Worm (Caenorhabditis elegans) whole organism, L4 larva: ENCODE measurements around the gene gly-1.
"Not testable (repeated sequence)": the region's sequence is repeated elsewhere in the genome, so short reads cannot be mapped to it uniquely, and the experiment has no call there.

Experiments used
- F10B5.3 ChIP-seq: sonication (generic microtip); optimal IDR thresholded peaks from 2 replicates; lab custom pipeline; 2016; ENCODE audit warnings: mild to moderate bottlenecking, missing genetic modification characterization, missing compliant biosample characterization
- R02D3.7 ChIP-seq: fragments of 150-350 bp; sonication (generic microtip); optimal IDR thresholded peaks from 3 replicates; lab custom pipeline; 2014; ENCODE audit warnings: missing biosample characterization, missing genetic modification characterization
- T20F7.1 ChIP-seq: fragments of 200-800 bp; sonication (Bioruptor generic); optimal IDR thresholded peaks from 2 replicates; lab custom pipeline; 2018; ENCODE audit warnings: mild to moderate bottlenecking, missing genetic modification characterization, missing compliant biosample characterization
- T26A8.4 ChIP-seq: fragments of 200-800 bp; sonication (Bioruptor generic); IDR thresholded peaks from 2 replicates; pipeline ENCODE4 v1.3.6; 2022; ENCODE audit warnings: missing genetic modification characterization, missing compliant biosample characterization
- Y105C5A.15 ChIP-seq: fragments of 200-800 bp; sonication (Bioruptor generic); IDR thresholded peaks from 2 replicates; pipeline ENCODE4 v1.3.6; 2022; ENCODE audit warnings: missing genetic modification characterization, missing compliant biosample characterization
- Y48G9A.11 ChIP-seq: fragments of 200-800 bp; sonication (Bioruptor generic); IDR thresholded peaks from 2 replicates; pipeline ENCODE4 v1.3.6; 2022; ENCODE audit warnings: missing genetic modification reagents, missing genetic modification characterization, missing compliant biosample characterization
- Y5F2A.4 ChIP-seq: fragments of 200-800 bp; sonication (Bioruptor generic); optimal IDR thresholded peaks from 2 replicates; lab custom pipeline; 2018; ENCODE audit warnings: mild to moderate bottlenecking, missing genetic modification characterization, missing compliant biosample characterization
- ZK546.5 ChIP-seq, 2 experiments: sonication (generic microtip); optimal IDR thresholded peaks; 2 replicates each; lab custom pipeline; 2017; ENCODE audit warnings: missing biosample characterization in 2 of 2, missing genetic modification characterization in 2 of 2
- aha-1 ChIP-seq: fragments of 150-350 bp; peaks from one replicate; lab custom pipeline; 2014; ENCODE audit warnings: missing biosample characterization, missing genetic modification characterization
- ama-1 ChIP-seq: fragments of 150-350 bp; optimal IDR thresholded peaks from 2 replicates; lab custom pipeline; 2014; ENCODE audit warnings: inconsistent platforms, mixed read lengths
- ceh-44 ChIP-seq: fragments of 200-800 bp; sonication (Bioruptor generic); IDR thresholded peaks from 2 replicates; pipeline ENCODE4 v1.3.6; 2022; ENCODE audit warnings: missing genetic modification reagents, missing genetic modification characterization, missing compliant biosample characterization
- daf-19 ChIP-seq: fragments of 200-800 bp; sonication (Bioruptor generic); conservative IDR thresholded peaks from 2 replicates; pipeline ENCODE4 v1.3.6; 2022; ENCODE audit warnings: missing genetic modification characterization, missing compliant biosample characterization
- dve-1 ChIP-seq: sonication (generic microtip); optimal IDR thresholded peaks from 2 replicates; lab custom pipeline; 2017; ENCODE audit warnings: antibody characterized with exemption, mild to moderate bottlenecking, missing genetic modification characterization, missing compliant biosample characterization; ENCODE audit not compliant: insufficient read depth
- fkh-10 ChIP-seq: fragments of 150-350 bp; optimal IDR thresholded peaks from 2 replicates; lab custom pipeline; 2014; ENCODE audit warnings: missing biosample characterization, missing genetic modification reagents, missing genetic modification characterization
- hlh-30 ChIP-seq: sonication (generic microtip); optimal IDR thresholded peaks from 2 replicates; lab custom pipeline; 2017; ENCODE audit warnings: antibody characterized with exemption, mild to moderate bottlenecking, missing genetic modification characterization, missing compliant biosample characterization; ENCODE audit not compliant: insufficient read depth
- lin-13 ChIP-seq: fragments of 150-350 bp; optimal IDR thresholded peaks from 2 replicates; lab custom pipeline; 2014; ENCODE audit warnings: missing biosample characterization, missing genetic modification reagents, missing genetic modification characterization
- lin-15B ChIP-seq: fragments of 150-350 bp; sonication (generic microtip); optimal IDR thresholded peaks from 3 replicates; lab custom pipeline; 2014; ENCODE audit warnings: missing biosample characterization, missing genetic modification characterization
- lin-29 ChIP-seq: fragments of 200-800 bp; sonication (Bioruptor generic); IDR thresholded peaks from 2 replicates; pipeline ENCODE4 v1.3.6; 2022; ENCODE audit warnings: missing genetic modification reagents, missing genetic modification characterization, missing compliant biosample characterization
- madf-9 ChIP-seq: fragments of 200-800 bp; sonication (Bioruptor generic); conservative IDR thresholded peaks from 2 replicates; pipeline ENCODE4 v1.3.6; 2022; ENCODE audit warnings: missing genetic modification reagents, missing genetic modification characterization, missing compliant biosample characterization
- mep-1 ChIP-seq: fragments of 150-350 bp; sonication (generic microtip); optimal IDR thresholded peaks from 3 replicates; lab custom pipeline; 2014; ENCODE audit warnings: missing biosample characterization, missing genetic modification characterization
- mes-2 ChIP-seq: sonication (generic microtip); optimal IDR thresholded peaks from 2 replicates; lab custom pipeline; 2016; ENCODE audit warnings: missing genotype, mild to moderate bottlenecking, missing genetic modification characterization, missing compliant biosample characterization; ENCODE audit not compliant: poor library complexity, severe bottlenecking
- mxl-3 ChIP-seq: fragments of 200-800 bp; sonication (Bioruptor generic); optimal IDR thresholded peaks from 2 replicates; lab custom pipeline; 2018; ENCODE audit warnings: mild to moderate bottlenecking, missing genetic modification characterization, missing compliant biosample characterization
- nhr-102 ChIP-seq: sonication (generic microtip); optimal IDR thresholded peaks from 2 replicates; lab custom pipeline; 2016; ENCODE audit warnings: mild to moderate bottlenecking, missing genetic modification characterization, moderate library complexity, missing compliant biosample characterization
- nhr-111 ChIP-seq: fragments of 200-800 bp; sonication (Bioruptor generic); optimal IDR thresholded peaks from 2 replicates; lab custom pipeline; 2018; ENCODE audit warnings: mild to moderate bottlenecking, missing genetic modification characterization, missing compliant biosample characterization
- pqm-1 ChIP-seq: sonication (generic microtip); optimal IDR thresholded peaks from 2 replicates; lab custom pipeline; 2017; ENCODE audit warnings: missing biosample characterization, missing genetic modification characterization
- snpc-1.2 ChIP-seq: fragments of 200-800 bp; sonication (Bioruptor generic); IDR thresholded peaks from 2 replicates; pipeline ENCODE4 v1.3.6; 2022; ENCODE audit warnings: missing genetic modification reagents, missing genetic modification characterization, missing compliant biosample characterization
- spr-1 ChIP-seq: sonication (generic microtip); optimal IDR thresholded peaks from 2 replicates; lab custom pipeline; 2016; ENCODE audit warnings: mild to moderate bottlenecking, missing genetic modification characterization, missing compliant biosample characterization
- spr-3 ChIP-seq: fragments of 200-800 bp; sonication (Bioruptor generic); optimal IDR thresholded peaks from 2 replicates; lab custom pipeline; 2018; ENCODE audit warnings: mild to moderate bottlenecking, missing genetic modification characterization, missing compliant biosample characterization
- unc-62 ChIP-seq, 3 experiments: fragments of 150-350 bp in 1 of 3; sonication (generic microtip); optimal IDR thresholded peaks in 2 of 3; peaks in 1 of 3; 1 replicate in 1 of 3; 2 replicates in 2 of 3; lab custom pipeline; 2014 to 2017; ENCODE audit warnings: missing biosample characterization in 3 of 3, missing genetic modification characterization in 3 of 3, missing genetic modification reagents in 3 of 3, missing genotype in 1 of 3
- zfp-2 ChIP-seq: sonication (generic microtip); optimal IDR thresholded peaks from 2 replicates; lab custom pipeline; 2016; ENCODE audit warnings: mild to moderate bottlenecking, missing genetic modification characterization, missing compliant biosample characterization
- zip-2 ChIP-seq: fragments of 150-350 bp; optimal IDR thresholded peaks from 2 replicates; lab custom pipeline; 2014; ENCODE audit warnings: missing biosample characterization, missing genetic modification characterization

gly-1 gene

DNA sequence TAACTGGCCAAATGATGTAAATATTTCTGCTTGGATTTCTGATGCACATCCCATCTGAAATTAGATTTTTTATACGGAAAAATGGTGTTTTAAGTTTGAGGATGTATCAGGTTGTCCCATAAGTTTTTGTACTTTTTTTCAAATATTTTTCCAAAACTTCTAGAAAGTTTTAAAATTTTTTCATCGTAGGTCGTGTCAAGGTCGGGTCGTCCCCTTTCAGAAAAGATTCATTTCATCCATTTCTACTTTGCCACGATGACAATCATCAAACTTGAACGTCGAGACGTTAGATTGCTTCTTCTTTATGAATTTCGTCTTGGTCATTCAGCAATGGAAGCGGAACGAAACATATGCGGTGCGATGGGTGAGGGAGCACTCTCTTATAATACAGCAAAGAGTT, 2.4 kb upstream of the gly-1 start, which contains the start of gene sra-12:
TSS of gene sra-12 (minus strand) at position 101 of the 400 bp plus-strand sequence.
- not testable (repeated sequence) for TF ChIP-seq aha-1 (tag; lab: Kevin White, UChicago); fkh-10; hlh-30 (tag; lab: Kevin White, UChicago)

DNA sequence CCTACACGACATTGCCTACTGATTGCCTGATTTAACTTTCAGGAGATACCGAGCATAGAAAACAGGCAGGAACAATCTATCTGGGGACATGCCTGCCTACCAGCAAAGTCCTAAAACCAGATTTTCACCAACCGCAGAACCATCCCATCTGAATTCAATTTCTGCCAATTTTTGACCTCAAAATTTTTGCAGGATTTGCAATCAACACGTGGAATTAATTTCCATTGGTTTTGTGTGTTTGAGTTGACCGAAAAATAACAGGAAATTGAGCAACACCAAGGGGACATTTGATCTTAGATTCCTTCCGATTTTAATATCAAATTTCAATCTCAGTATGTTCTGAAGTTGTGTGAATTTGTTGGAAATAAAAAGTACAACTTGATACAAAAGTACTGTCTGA, 3.0 kb downstream of the gly-1 start:
- TF ChIP-seq lin-13 (no peak), ama-1 (lab: Kevin White, UChicago) (no peak), aha-1 (tag; lab: Kevin White, UChicago) (no peak), nhr-111 (GFP tag; lab: Kevin White, UChicago) (no peak), mes-2 (tag; lab: Kevin White, UChicago) (no peak), zfp-2 (tag; lab: Kevin White, UChicago) (no peak), dve-1 (tag; lab: Kevin White, UChicago) (no peak), Y105C5A.15 (GFP tag; lab: Robert Waterston, UW) (no peak), R02D3.7 (tag; lab: Kevin White, UChicago) (no peak), madf-9 (GFP tag; lab: Robert Waterston, UW) (no peak)

DNA sequence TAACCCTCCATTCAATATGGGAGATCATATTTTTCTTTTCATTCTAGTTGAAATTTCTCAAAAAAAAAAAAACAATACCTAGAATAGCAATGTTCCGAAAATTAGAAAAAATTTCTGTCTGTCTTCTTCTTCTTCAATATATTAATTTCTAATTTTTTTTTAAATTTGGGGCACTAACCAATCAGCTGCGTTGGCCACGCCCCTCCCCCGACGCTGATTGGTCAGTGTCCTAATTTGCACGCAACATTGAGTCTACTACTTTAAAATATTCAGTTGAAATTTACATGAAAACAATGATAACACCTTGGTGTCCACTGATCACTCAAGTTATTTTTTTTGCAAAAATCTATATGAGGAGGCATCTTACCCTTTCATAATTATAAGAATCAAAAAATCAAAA, 6.0 kb downstream of the gly-1 start:
- TF ChIP-seq spr-3 (GFP tag; lab: Kevin White, UChicago) = no peak
- TF ChIP-seq T26A8.4 (GFP tag; lab: Robert Waterston, UW) = no peak
- TF ChIP-seq snpc-1.2 (GFP tag; lab: Robert Waterston, UW) = no peak
- TF ChIP-seq, all 104 proteins: peak for 0

DNA sequence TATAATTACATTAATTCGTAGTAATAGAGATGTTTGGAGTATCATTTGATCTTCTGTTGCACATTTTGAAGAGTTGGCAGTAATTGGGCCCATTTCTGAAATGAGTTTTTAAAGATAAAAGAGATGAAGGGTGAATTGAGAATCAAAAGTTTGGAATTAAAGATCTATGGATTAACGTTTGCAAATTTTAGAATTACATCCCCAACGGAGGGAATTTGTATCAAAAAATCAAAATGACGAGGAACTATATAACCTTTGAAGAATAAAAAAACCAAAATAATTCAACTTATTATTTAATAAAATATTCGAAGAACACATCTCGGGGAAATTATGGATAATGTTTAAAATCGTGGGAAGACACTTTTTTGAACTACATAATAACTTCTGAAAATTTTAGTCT, 7.0 kb downstream of the gly-1 start, which contains the start of gene sra-10:
TSS of gene sra-10 (minus strand) at position 101 of the 400 bp plus-strand sequence.
- TF ChIP-seq mes-2 (tag; lab: Kevin White, UChicago) (no peak), lin-29 (GFP tag; lab: Robert Waterston, UW) (no peak), ceh-44 (no peak), pqm-1 (tag; lab: Kevin White, UChicago) (no peak), nhr-102 (tag; lab: Kevin White, UChicago) (no peak), Y48G9A.11 (GFP tag; lab: Robert Waterston, UW) (no peak), daf-19 (GFP tag; lab: Robert Waterston, UW) (no peak), unc-62 (GFP tag; optimal IDR thresholded peaks at IDR 0.05 in 1 of 2; lab: Kevin White, UChicago) (no peak), unc-62 (tag; optimal IDR thresholded peaks at IDR 0.05; lab: Kevin White, UChicago) (no peak), spr-1 (tag; lab: Kevin White, UChicago) (no peak), F10B5.3 (tag; lab: Kevin White, UChicago) (no peak), lin-15B (tag; lab: Kevin White, UChicago) (no peak), ZK546.5 (tag; optimal IDR thresholded peaks at IDR 0.05; lab: Kevin White, UChicago) (no peak), nhr-111 (GFP tag; lab: Kevin White, UChicago) (no peak)

DNA sequence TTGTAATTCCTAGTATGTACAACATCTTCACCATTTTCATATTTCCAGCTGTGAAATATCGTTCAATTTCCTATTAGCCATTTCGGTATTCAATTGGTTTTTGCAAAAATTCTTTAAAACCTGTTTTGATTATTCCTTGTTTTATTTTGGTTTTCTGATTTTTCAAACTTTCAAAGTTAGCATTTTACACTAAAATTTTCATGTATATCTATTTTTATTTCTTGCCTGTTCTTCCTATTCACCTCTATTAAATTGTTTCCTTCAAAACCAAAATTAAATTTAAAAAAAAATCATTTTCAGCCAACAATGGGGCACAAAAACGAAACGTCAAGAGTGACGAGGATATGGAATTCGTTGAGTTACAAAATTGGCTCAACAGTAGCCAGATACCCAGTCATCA, 13.0 kb downstream of the gly-1 start, which contains the start of gene ptr-8:
TSS of gene ptr-8 (plus strand) at position 301 of the 400 bp plus-strand sequence.
- TF ChIP-seq Y5F2A.4 (no peak), mep-1 (tag; lab: Kevin White, UChicago) (no peak), daf-19 (GFP tag; lab: Robert Waterston, UW) (no peak), mxl-3 (GFP tag; lab: Kevin White, UChicago) (no peak), T20F7.1 (GFP tag; lab: Kevin White, UChicago) (no peak), zip-2 (no peak), zfp-2 (tag; lab: Kevin White, UChicago) (no peak)
- TF ChIP-seq, all 104 proteins: peak for 0
